Fruit fly (Drosophila melanogaster): Measurements from ENCODE around the gene fd96Ca.

- no peak for TF ChIP-seq Dfd (GFP tag; optimal IDR thresholded peaks at IDR 0.05)
- TF ChIP-seq Mio (GFP tag; optimal IDR thresholded peaks at IDR 0.05) = no peak
- no peak for TF ChIP-seq psq (GFP tag; optimal IDR thresholded peaks at IDR 0.05)
- TF ChIP-seq OdsH (GFP tag; optimal IDR thresholded peaks at IDR 0.05) = no peak
- no peak for TF ChIP-seq Myc (optimal IDR thresholded peaks at IDR 0.05)
- no peak for TF ChIP-seq ey (GFP tag; optimal IDR thresholded peaks at IDR 0.05)
- no peak for TF ChIP-seq usp (GFP tag; optimal IDR thresholded peaks at IDR 0.05)
- no peak for TF ChIP-seq lola (GFP tag; optimal IDR thresholded peaks at IDR 0.05)
- no peak for TF ChIP-seq Hr78 (GFP tag; optimal IDR thresholded peaks at IDR 0.05)
- no peak for TF ChIP-seq fru (GFP tag; optimal IDR thresholded peaks at IDR 0.05)
- no peak for TF ChIP-seq Dif (GFP tag; optimal IDR thresholded peaks at IDR 0.05; ENCODE audit: partially characterized antibody)
- TF ChIP-seq Abd-B (GFP tag; optimal IDR thresholded peaks at IDR 0.05) = no peak
Measured at dm6 chr3R:25078665-25079064, 3.8 kb upstream of the fd96Ca start.
